Worm (Caenorhabditis elegans) whole organism, L4 larva: ENCODE results near the gene nsph-1.1.
A peak's percentile ranks its signal among the peaks of the same experiment; 100 is the strongest.

Experiments used
- dve-1 ChIP-seq: sonication (generic microtip); optimal IDR thresholded peaks from 2 replicates; lab custom pipeline; 2017; ENCODE audit warnings: antibody characterized with exemption, mild to moderate bottlenecking, missing genetic modification characterization, missing compliant biosample characterization; ENCODE audit not compliant: insufficient read depth
- lin-13 ChIP-seq: fragments of 150-350 bp; optimal IDR thresholded peaks from 2 replicates; lab custom pipeline; 2014; ENCODE audit warnings: missing biosample characterization, missing genetic modification reagents, missing genetic modification characterization
- nhr-25 ChIP-seq: sonication (generic microtip); optimal IDR thresholded peaks from 2 replicates; lab custom pipeline; 2017; ENCODE audit warnings: missing genetic modification characterization, mild to moderate bottlenecking, missing compliant biosample characterization, antibody characterized with exemption, moderate library complexity, borderline replicate concordance; ENCODE audit not compliant: insufficient read depth
- pqm-1 ChIP-seq: sonication (generic microtip); optimal IDR thresholded peaks from 2 replicates; lab custom pipeline; 2017; ENCODE audit warnings: missing biosample characterization, missing genetic modification characterization
- unc-62 ChIP-seq, 3 experiments: fragments of 150-350 bp in 1 of 3; sonication (generic microtip); optimal IDR thresholded peaks in 2 of 3; peaks in 1 of 3; 1 replicate in 1 of 3; 2 replicates in 2 of 3; lab custom pipeline; 2014 to 2017; ENCODE audit warnings: missing biosample characterization in 3 of 3, missing genetic modification characterization in 3 of 3, missing genetic modification reagents in 3 of 3, missing genotype in 1 of 3
- ztf-7 ChIP-seq: fragments of 150-350 bp; optimal IDR thresholded peaks from 2 replicates; lab custom pipeline; 2014; ENCODE audit warnings: missing biosample characterization, missing genetic modification characterization

DNA sequence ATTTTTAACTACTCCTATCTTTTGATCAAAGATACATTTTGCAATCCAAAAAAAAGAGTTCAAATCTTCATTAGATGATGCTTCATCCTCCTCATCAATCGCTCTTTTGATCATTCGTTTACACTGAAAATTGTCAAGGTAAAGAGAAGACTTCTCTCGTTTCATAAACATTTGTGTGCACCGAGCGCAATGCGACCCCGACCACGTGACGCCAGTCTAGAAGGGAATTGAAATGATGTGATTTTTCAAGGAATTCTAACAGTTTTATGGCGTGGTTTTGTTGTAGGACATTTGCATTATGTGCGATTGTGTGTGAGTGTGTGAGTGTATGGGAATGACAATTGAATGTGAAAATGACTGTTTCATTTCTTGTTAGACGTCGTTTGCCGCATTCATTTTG lies 25.3 kb upstream of the nsph-1.1 start:
- TF ChIP-seq dve-1 (tag; lab: Kevin White, UChicago) (peak; percentile 20), unc-62 (GFP tag; optimal IDR thresholded peaks at IDR 0.05 in 1 of 2; lab: Kevin White, UChicago) (no peak), unc-62 (tag; optimal IDR thresholded peaks at IDR 0.05; lab: Kevin White, UChicago) (no peak), lin-13 (no peak), nhr-25 (tag; lab: Kevin White, UChicago) (no peak), pqm-1 (tag; lab: Kevin White, UChicago) (no peak), ztf-7 (tag; lab: Kevin White, UChicago) (no peak)
